Fruit fly (Drosophila melanogaster) whole organism, wandering third instar larva: Measurements from ENCODE around the gene Smyd3.

Source experiments
- CG32264 ChIP-seq: fragments of 200-800 bp; sonication (Bioruptor generic); optimal IDR thresholded peaks from 2 replicates; lab custom pipeline; 2016; ENCODE audit warnings: missing biosample characterization, missing genetic modification characterization
- Dif ChIP-seq: fragments of 200-275, 200-300 bp; sonication (Bioruptor generic); optimal IDR thresholded peaks from 2 replicates; lab custom pipeline; 2018; ENCODE audit warnings: missing biosample characterization, missing genetic modification characterization; ENCODE audit not compliant: partially characterized antibody
- GATAd ChIP-seq: sonication (Bioruptor generic); optimal IDR thresholded peaks from 2 replicates; lab custom pipeline; 2016; ENCODE audit warnings: missing biosample characterization, missing genetic modification characterization
- N ChIP-seq: fragments of >200 bp; optimal IDR thresholded peaks from 2 replicates; lab custom pipeline; 2018; ENCODE audit warnings: missing biosample characterization, missing external identifiers, missing genetic modification characterization
- OdsH ChIP-seq: fragments of 200-800 bp; sonication (Bioruptor generic); optimal IDR thresholded peaks from 2 replicates; lab custom pipeline; 2016; ENCODE audit warnings: missing biosample characterization, mild to moderate bottlenecking, missing genetic modification characterization
- br ChIP-seq: fragments of 200-800 bp; sonication (Bioruptor generic); optimal IDR thresholded peaks from 2 replicates; lab custom pipeline; 2016; ENCODE audit warnings: missing biosample characterization, missing genetic modification characterization
- dsf ChIP-seq: sonication (Bioruptor generic); optimal IDR thresholded peaks from 2 replicates; lab custom pipeline; 2016; ENCODE audit warnings: missing biosample characterization, missing genetic modification characterization, borderline replicate concordance
- ey ChIP-seq: fragments of 200-800 bp; sonication (Bioruptor generic); optimal IDR thresholded peaks from 2 replicates; lab custom pipeline; 2016; ENCODE audit warnings: missing biosample characterization, missing genetic modification characterization
- pan ChIP-seq: fragments of >200 bp; optimal IDR thresholded peaks from 2 replicates; lab custom pipeline; 2017
- rgr ChIP-seq: fragments of 200-800 bp; sonication (Bioruptor generic); optimal IDR thresholded peaks from 3 replicates; lab custom pipeline; 2016; ENCODE audit warnings: missing biosample characterization, mild to moderate bottlenecking, missing genetic modification characterization
- sv ChIP-seq: fragments of 200-800 bp; sonication (Bioruptor generic); optimal IDR thresholded peaks from 3 replicates; lab custom pipeline; 2016; ENCODE audit warnings: missing biosample characterization, missing genetic modification characterization
- usp ChIP-seq: fragments of >200 bp; optimal IDR thresholded peaks from 2 replicates; lab custom pipeline; 2017; ENCODE audit warnings: missing biosample characterization, missing genetic modification characterization

DNA sequence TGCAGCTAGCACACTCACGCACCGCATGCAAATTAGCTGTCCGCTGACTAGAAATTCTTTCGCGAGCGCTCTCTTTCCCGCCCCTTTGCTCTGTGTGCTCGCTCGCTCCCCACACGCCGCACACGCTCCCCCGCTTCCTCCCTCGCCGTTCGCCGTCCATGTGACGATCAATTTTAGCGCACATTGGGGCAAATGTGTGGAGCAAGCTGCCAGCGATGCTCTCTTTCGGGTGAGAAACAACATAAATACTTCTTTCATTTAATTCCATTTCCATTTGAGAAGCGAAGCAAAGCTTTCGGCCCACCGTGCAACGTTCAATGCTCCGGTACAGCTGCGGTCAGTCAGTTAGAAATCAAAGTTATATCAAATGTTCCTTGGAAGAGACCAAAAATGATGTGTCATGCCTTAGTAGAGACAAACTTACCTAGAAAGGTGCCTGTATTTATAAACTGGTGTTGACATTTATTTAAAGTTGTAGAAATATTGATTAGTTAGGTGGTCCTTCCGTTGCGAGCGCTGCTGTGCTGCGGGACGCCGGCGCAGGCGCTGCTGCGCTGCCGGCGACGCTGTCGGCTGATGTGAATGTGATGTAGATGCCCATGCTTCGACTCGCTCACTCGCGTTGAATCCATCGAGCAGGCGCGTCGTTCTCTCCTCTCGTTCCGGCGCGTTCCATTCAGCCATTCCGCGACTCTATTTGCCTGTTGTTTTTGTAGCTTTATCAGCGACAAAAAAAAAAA, 37.5 kb upstream of the Smyd3 start:
- TF ChIP-seq OdsH (GFP tag; lab: Kevin White, UChicago) (peak; percentile 97), CG32264 (GFP tag; lab: Kevin White, UChicago) (peak; percentile 95), pan (lab: Kevin White, UChicago) (no peak), N (no peak), br (GFP tag; lab: Kevin White, UChicago) (peak; percentile 98), dsf (GFP tag; lab: Kevin White, UChicago) (peak; percentile 76), ey (peak; percentile 98), sv (GFP tag; lab: Kevin White, UChicago) (peak; percentile 97), usp (GFP tag; lab: Kevin White, UChicago) (no peak), GATAd (GFP tag; lab: Kevin White, UChicago) (peak; percentile 58), rgr (GFP tag; lab: Kevin White, UChicago) (peak; percentile 98), Dif (GFP tag; lab: Kevin White, UChicago) (peak; percentile 55)
